Fruit fly (Drosophila melanogaster) whole organism, embryonic: ENCODE data around the gene Cpr64Ad.
A peak's percentile ranks its signal among the peaks of the same experiment; 100 is the strongest.

Source experiments
- Blimp-1 ChIP-seq: fragments of 200-800 bp; sonication (Bioruptor generic); optimal IDR thresholded peaks from 3 replicates; lab custom pipeline; 2018; ENCODE audit warnings: missing biosample characterization, missing genetic modification characterization, mild to moderate bottlenecking, moderate library complexity, missing genetic modification reagents
- CG1024 ChIP-seq: fragments of 200-800 bp; sonication (Bioruptor generic); IDR thresholded peaks from 2 replicates; pipeline ENCODE4 v1.3.6; 2022; ENCODE audit warnings: missing biosample characterization, missing genetic modification characterization
- CG10267 ChIP-seq: fragments of 200-800 bp; sonication (Bioruptor generic); optimal IDR thresholded peaks from 2 replicates; lab custom pipeline; 2018; ENCODE audit warnings: missing biosample characterization, mild to moderate bottlenecking, missing genetic modification characterization, moderate library complexity
- CG10654 ChIP-seq: fragments of 200-800 bp; sonication (Bioruptor generic); optimal IDR thresholded peaks from 2 replicates; lab custom pipeline; 2016; ENCODE audit warnings: missing biosample characterization, missing genetic modification characterization
- CG12071 ChIP-seq: fragments of 200-800 bp; sonication (Bioruptor generic); optimal IDR thresholded peaks from 3 replicates; lab custom pipeline; 2018; ENCODE audit warnings: missing biosample characterization, mild to moderate bottlenecking, missing genetic modification characterization
- CG12769 ChIP-seq: fragments of 200-800 bp; sonication (Bioruptor generic); optimal IDR thresholded peaks from 2 replicates; lab custom pipeline; 2019; ENCODE audit warnings: missing biosample characterization, mild to moderate bottlenecking, missing genetic modification characterization, moderate library complexity
- CG16779 ChIP-seq: fragments of 200-800 bp; sonication (Bioruptor generic); IDR thresholded peaks from 2 replicates; pipeline ENCODE4 v1.3.6; 2022; ENCODE audit warnings: missing biosample characterization, missing genetic modification characterization
- CG2116 ChIP-seq: fragments of 200-800 bp; sonication (Bioruptor generic); optimal IDR thresholded peaks from 3 replicates; lab custom pipeline; 2018; ENCODE audit warnings: missing biosample characterization, mild to moderate bottlenecking, missing genetic modification characterization
- CG3281 ChIP-seq: fragments of 200-800 bp; sonication (Bioruptor generic); optimal IDR thresholded peaks from 3 replicates; lab custom pipeline; 2017; ENCODE audit warnings: missing biosample characterization, mild to moderate bottlenecking, missing genetic modification characterization
- CG3838 ChIP-seq: fragments of 200-800 bp; sonication (Bioruptor generic); optimal IDR thresholded peaks from 3 replicates; lab custom pipeline; 2016; ENCODE audit warnings: missing biosample characterization, missing genetic modification characterization
- CG6765 ChIP-seq: fragments of 200-800 bp; sonication (Bioruptor generic); optimal IDR thresholded peaks from 3 replicates; lab custom pipeline; 2017; ENCODE audit warnings: missing biosample characterization, mild to moderate bottlenecking, missing genetic modification characterization
- CG7271 ChIP-seq: fragments of 200-800 bp; sonication (Bioruptor generic); optimal IDR thresholded peaks from 2 replicates; lab custom pipeline; 2018; ENCODE audit warnings: missing biosample characterization, mild to moderate bottlenecking, missing genetic modification characterization, moderate library complexity
- CG7839 ChIP-seq: fragments of 200-800 bp; sonication (Bioruptor generic); optimal IDR thresholded peaks from 3 replicates; lab custom pipeline; 2018; ENCODE audit warnings: missing biosample characterization, mild to moderate bottlenecking, missing genetic modification characterization, moderate library complexity
- CG9437 ChIP-seq: fragments of 200-800 bp; sonication (Bioruptor generic); optimal IDR thresholded peaks from 2 replicates; lab custom pipeline; 2018; ENCODE audit warnings: missing biosample characterization, mild to moderate bottlenecking, missing genetic modification characterization
- CG9609 ChIP-seq: fragments of 200-800 bp; sonication (Bioruptor generic); optimal IDR thresholded peaks from 3 replicates; lab custom pipeline; 2016; ENCODE audit warnings: missing biosample characterization, missing genetic modification characterization
- CG9727 ChIP-seq: fragments of 200-800 bp; sonication (Bioruptor generic); optimal IDR thresholded peaks from 3 replicates; lab custom pipeline; 2017; ENCODE audit warnings: missing biosample characterization, mild to moderate bottlenecking, missing genetic modification characterization
- Doc3 ChIP-seq: fragments of 200-800 bp; sonication (Bioruptor generic); IDR thresholded peaks from 3 replicates; pipeline ENCODE4 v1.3.6; 2022; ENCODE audit warnings: missing biosample characterization, missing genetic modification characterization; ENCODE audit not compliant: partially characterized antibody
- Drgx ChIP-seq: fragments of 200-800 bp; sonication (Bioruptor generic); IDR thresholded peaks from 2 replicates; pipeline ENCODE4 v1.3.6; 2022; ENCODE audit warnings: missing biosample characterization, missing genetic modification characterization
- HHEX ChIP-seq: fragments of 200-800 bp; sonication (Bioruptor generic); optimal IDR thresholded peaks from 3 replicates; lab custom pipeline; 2017; ENCODE audit warnings: missing biosample characterization, mild to moderate bottlenecking, missing genetic modification characterization, missing genetic modification reagents
- HLH54F ChIP-seq: fragments of 200-800 bp; sonication (Bioruptor generic); optimal IDR thresholded peaks from 3 replicates; lab custom pipeline; 2016; ENCODE audit warnings: missing biosample characterization, missing genetic modification characterization
- HmgZ ChIP-seq: fragments of 200-800 bp; sonication (Bioruptor generic); optimal IDR thresholded peaks from 2 replicates; lab custom pipeline; 2018; ENCODE audit warnings: missing biosample characterization, mild to moderate bottlenecking, missing genetic modification characterization
- Med ChIP-seq: fragments of 200-800 bp; sonication (Bioruptor generic); peaks from one replicate; lab custom pipeline; 2016; ENCODE audit warnings: missing biosample characterization, missing genetic modification characterization, mild to moderate bottlenecking, inconsistent platforms, moderate library complexity
- Meics ChIP-seq: fragments of 200-800 bp; sonication (Bioruptor generic); optimal IDR thresholded peaks from 2 replicates; lab custom pipeline; 2017; ENCODE audit warnings: missing biosample characterization, mild to moderate bottlenecking, missing genetic modification characterization
- Nf-YC ChIP-seq: fragments of 200-800 bp; optimal IDR thresholded peaks from 3 replicates; lab custom pipeline; 2019; ENCODE audit warnings: missing biosample characterization, mild to moderate bottlenecking, missing genetic modification characterization, moderate library complexity
- Opbp ChIP-seq: fragments of 200-800 bp; sonication (Bioruptor generic); IDR thresholded peaks from 3 replicates; pipeline ENCODE4 v1.3.6; 2022; ENCODE audit warnings: missing biosample characterization, missing genetic modification characterization; ENCODE audit not compliant: partially characterized antibody
- Ssrp ChIP-seq: fragments of 200-800 bp; sonication (Bioruptor generic); optimal IDR thresholded peaks from 2 replicates; lab custom pipeline; 2018; ENCODE audit warnings: missing biosample characterization, mild to moderate bottlenecking, missing genetic modification characterization, moderate library complexity
- TFAM ChIP-seq: fragments of 200-800 bp; sonication (Bioruptor generic); optimal IDR thresholded peaks from 2 replicates; lab custom pipeline; 2017; ENCODE audit warnings: missing biosample characterization, missing genetic modification characterization, inconsistent platforms
- Xrp1 ChIP-seq: fragments of 200-800 bp; sonication (Bioruptor generic); IDR thresholded peaks from 2 replicates; pipeline ENCODE4 v1.3.6; 2022; ENCODE audit warnings: missing biosample characterization, missing genetic modification characterization
- ara ChIP-seq: fragments of 200-800 bp; sonication (Bioruptor generic); IDR thresholded peaks from 2 replicates; pipeline ENCODE4 v1.3.6; 2022; ENCODE audit warnings: missing biosample characterization, missing genetic modification characterization
- bab2 ChIP-seq: fragments of 200-800 bp; sonication (Bioruptor generic); optimal IDR thresholded peaks from 2 replicates; lab custom pipeline; 2016; ENCODE audit warnings: missing biosample characterization, missing genetic modification characterization
- bbx ChIP-seq: fragments of 200-800 bp; sonication (Bioruptor generic); IDR thresholded peaks from 2 replicates; pipeline ENCODE4 v1.3.6; 2022; ENCODE audit warnings: missing biosample characterization, missing genetic modification characterization; ENCODE audit not compliant: partially characterized antibody
- bowl ChIP-seq: fragments of 200-800 bp; sonication (Bioruptor generic); IDR thresholded peaks from 2 replicates; pipeline ENCODE4 v1.3.6; 2022; ENCODE audit warnings: missing biosample characterization, missing genetic modification characterization
- ci ChIP-seq: fragments of 200-800 bp; sonication (Bioruptor generic); IDR thresholded peaks from 3 replicates; pipeline ENCODE4 v1.3.6; 2022; ENCODE audit warnings: missing biosample characterization, missing genetic modification characterization
- corto ChIP-seq: fragments of 200-800 bp; sonication (Bioruptor generic); optimal IDR thresholded peaks from 2 replicates; lab custom pipeline; 2016; ENCODE audit warnings: missing biosample characterization, mild to moderate bottlenecking, missing genetic modification characterization, moderate library complexity
- da ChIP-seq: fragments of 200-800 bp; sonication (Bioruptor generic); optimal IDR thresholded peaks from 2 replicates; lab custom pipeline; 2016; ENCODE audit warnings: missing biosample characterization, missing genetic modification characterization
- dan ChIP-seq: fragments of 200-800 bp; sonication (Bioruptor generic); IDR thresholded peaks from 2 replicates; pipeline ENCODE4 v1.3.6; 2022; ENCODE audit warnings: missing biosample characterization, missing genetic modification characterization
- dati ChIP-seq: fragments of 200-800 bp; sonication (Bioruptor generic); IDR thresholded peaks from 2 replicates; pipeline ENCODE4 v1.3.6; 2022; ENCODE audit warnings: missing biosample characterization, missing genetic modification characterization
- esg ChIP-seq: fragments of 200-800 bp; sonication (Bioruptor generic); conservative IDR thresholded peaks from 2 replicates; pipeline ENCODE4 v1.3.6; 2022; ENCODE audit warnings: missing biosample characterization, missing genetic modification characterization
- eyg ChIP-seq: fragments of 200-800 bp; sonication (Bioruptor generic); optimal IDR thresholded peaks from 3 replicates; lab custom pipeline; 2016; ENCODE audit warnings: missing biosample characterization, missing genetic modification characterization
- gem ChIP-seq: fragments of 200-800 bp; sonication (Bioruptor generic); optimal IDR thresholded peaks from 2 replicates; lab custom pipeline; 2019; ENCODE audit warnings: missing biosample characterization, mild to moderate bottlenecking, missing genetic modification characterization, moderate library complexity
- gt ChIP-seq: fragments of 200-800 bp; sonication (Bioruptor generic); IDR thresholded peaks from 2 replicates; pipeline ENCODE4 v1.3.6; 2022; ENCODE audit warnings: missing biosample characterization, missing genetic modification characterization
- jing ChIP-seq: fragments of 200-800 bp; sonication (Bioruptor generic); optimal IDR thresholded peaks from 2 replicates; lab custom pipeline; 2018; ENCODE audit warnings: missing biosample characterization, mild to moderate bottlenecking, missing genetic modification characterization
- klu ChIP-seq: fragments of 200-800 bp; sonication (Bioruptor generic); IDR thresholded peaks from 2 replicates; pipeline ENCODE4 v1.3.6; 2022; ENCODE audit warnings: missing biosample characterization, missing genetic modification characterization
- knrl ChIP-seq: fragments of 200-800 bp; sonication (Bioruptor generic); IDR thresholded peaks from 3 replicates; pipeline ENCODE4 v1.3.6; 2022; ENCODE audit warnings: missing biosample characterization, missing genetic modification characterization; ENCODE audit not compliant: partially characterized antibody
- lab ChIP-seq: fragments of 200-800 bp; sonication (Bioruptor generic); optimal IDR thresholded peaks from 3 replicates; lab custom pipeline; 2017; ENCODE audit warnings: missing biosample characterization, missing genetic modification characterization, mild to moderate bottlenecking, moderate library complexity, missing genetic modification reagents
- onecut ChIP-seq: fragments of 200-800 bp; sonication (Bioruptor generic); IDR thresholded peaks from 2 replicates; pipeline ENCODE4 v1.3.6; 2022; ENCODE audit warnings: missing biosample characterization, missing genetic modification characterization
- phol ChIP-seq: fragments of 200-800 bp; sonication (Bioruptor generic); optimal IDR thresholded peaks from 3 replicates; lab custom pipeline; 2018; ENCODE audit warnings: missing biosample characterization, mild to moderate bottlenecking, missing genetic modification characterization, moderate library complexity
- ranshi ChIP-seq: fragments of 200-800 bp; sonication (Bioruptor generic); IDR thresholded peaks from 2 replicates; pipeline ENCODE4 v1.3.6; 2022; ENCODE audit warnings: missing biosample characterization, missing genetic modification characterization
- tna ChIP-seq: fragments of 200-800 bp; sonication (Bioruptor generic); IDR thresholded peaks from 2 replicates; pipeline ENCODE4 v1.3.6; 2022; ENCODE audit warnings: missing biosample characterization, missing genetic modification characterization; ENCODE audit not compliant: partially characterized antibody
- twi ChIP-seq: fragments of 200-800 bp; optimal IDR thresholded peaks from 2 replicates; lab custom pipeline; 2019; ENCODE audit warnings: missing biosample characterization, mild to moderate bottlenecking, missing genetic modification characterization, moderate library complexity
- vvl ChIP-seq: fragments of 200-800 bp; sonication (Bioruptor generic); IDR thresholded peaks from 2 replicates; pipeline ENCODE4 v1.3.6; 2022; ENCODE audit warnings: missing biosample characterization, missing genetic modification characterization

Cpr64Ad gene

DNA sequence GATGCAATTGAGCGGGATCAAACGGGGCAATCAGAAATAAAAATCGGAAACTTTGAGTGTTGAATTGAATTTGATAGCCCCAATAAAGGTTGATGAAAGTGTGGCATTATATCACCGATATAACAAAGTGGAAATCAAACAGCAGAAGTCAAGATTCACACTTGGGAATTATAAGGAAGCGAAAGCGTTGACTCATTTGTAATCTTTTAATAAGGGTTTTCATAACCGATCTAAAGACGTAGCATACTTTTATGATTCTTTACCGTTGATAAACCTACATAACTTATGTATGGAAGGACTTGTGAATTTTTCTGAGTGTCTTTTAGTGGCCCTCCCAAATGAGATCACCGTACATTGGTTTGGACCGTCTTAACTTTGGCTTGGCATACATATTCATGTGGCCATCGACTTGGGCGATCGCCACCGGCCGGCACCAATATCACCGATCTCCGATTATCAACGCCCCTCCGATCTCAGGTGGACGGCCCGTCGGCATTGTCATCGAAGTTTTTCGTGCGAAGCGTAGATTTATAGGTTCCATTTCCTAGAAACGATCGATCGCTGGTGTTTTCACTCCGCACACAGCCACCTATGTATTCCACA lies 14.3 kb downstream of the Cpr64Ad start (continued):
- TF ChIP-seq eyg (GFP tag; lab: Kevin White, UChicago) (no peak), dati (GFP tag; lab: Robert Waterston, UW) (no peak), CG10654 (GFP tag; lab: Kevin White, UChicago) (no peak), twi (tag; lab: Kevin White, UChicago) (no peak), Ssrp (tag; lab: Kevin White, UChicago) (no peak), Nf-YC (no peak), Meics (no peak), lab (GFP tag; lab: Kevin White, UChicago) (no peak), CG7271 (tag; lab: Kevin White, UChicago) (no peak), gt (no peak), esg (no peak), bbx (GFP tag; lab: Robert Waterston, UW) (no peak), HmgZ (no peak), CG1024 (no peak), CG16779 (GFP tag; lab: Robert Waterston, UW) (no peak), CG9727 (GFP tag; lab: Kevin White, UChicago) (no peak), CG7839 (tag; lab: Kevin White, UChicago) (no peak), Opbp (GFP tag; lab: Robert Waterston, UW) (no peak), phol (tag; lab: Kevin White, UChicago) (peak; percentile 12), da (GFP tag; lab: Kevin White, UChicago) (no peak), bab2 (no peak), corto (GFP tag; lab: Kevin White, UChicago) (no peak), ranshi (GFP tag; lab: Robert Waterston, UW) (no peak), ara (no peak), CG9609 (no peak), CG12071 (GFP tag; lab: Kevin White, UChicago) (no peak), tna (GFP tag; lab: Robert Waterston, UW) (no peak), CG2116 (GFP tag; lab: Kevin White, UChicago) (no peak), Drgx (GFP tag; lab: Robert Waterston, UW) (no peak), klu (GFP tag; lab: Robert Waterston, UW) (no peak), Doc3 (no peak), Blimp-1 (GFP tag; lab: Kevin White, UChicago) (no peak), HLH54F (no peak), HHEX (no peak), CG10267 (no peak), ci (GFP tag; lab: Robert Waterston, UW) (no peak), gem (tag; lab: Kevin White, UChicago) (peak; percentile 16), dan (GFP tag; lab: Robert Waterston, UW) (no peak), CG6765 (GFP tag; lab: Kevin White, UChicago) (no peak), Med (GFP tag; lab: Kevin White, UChicago) (peak; percentile 19), CG9437 (GFP tag; lab: Kevin White, UChicago) (no peak), knrl (GFP tag; lab: Robert Waterston, UW) (no peak), Xrp1 (no peak), onecut (GFP tag; lab: Robert Waterston, UW) (peak; percentile 64), jing (GFP tag; lab: Kevin White, UChicago) (no peak), vvl (GFP tag; lab: Robert Waterston, UW) (peak; percentile 66), CG12769 (tag; lab: Kevin White, UChicago) (no peak), CG3281 (GFP tag; lab: Kevin White, UChicago) (no peak), bowl (no peak), TFAM (no peak), CG3838 (no peak)
